Worm (Caenorhabditis elegans): ENCODE results near the gene frpr-5.

DNA sequence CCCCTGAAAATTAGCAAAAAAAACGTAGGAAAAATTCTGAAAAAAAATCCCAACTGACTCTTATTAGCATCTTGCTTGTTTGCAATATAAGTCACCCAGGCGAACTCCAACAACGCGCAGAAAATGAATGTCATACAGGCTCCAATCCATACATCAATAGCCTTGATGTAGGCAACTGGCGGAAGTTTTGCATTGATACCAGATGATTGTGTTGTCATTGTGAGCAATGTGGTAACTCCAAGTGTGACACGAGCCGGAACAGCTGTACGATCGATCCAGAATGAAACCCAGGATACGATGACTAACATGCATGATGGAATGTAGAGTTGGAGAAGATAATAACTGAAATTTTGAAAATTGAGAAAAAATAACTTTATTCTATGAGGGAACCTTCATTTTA, 36.7 kb downstream of the frpr-5 start:
- TF ChIP-seq unc-55 (GFP tag; optimal IDR thresholded peaks at IDR 0.05), result no peak
- no peak for TF ChIP-seq ceh-30 (tag; optimal IDR thresholded peaks at IDR 0.05)
- no peak for TF ChIP-seq ahr-1 (tag; optimal IDR thresholded peaks at IDR 0.05)
